Fruit fly (Drosophila melanogaster): ENCODE data around the gene CG14864.

dm6 chr3R:15309924-15310323 lies 41.6 kb upstream of the CG14864 start, which contains the start of gene Tm2:
- TF ChIP-seq Clk (GFP tag; optimal IDR thresholded peaks at IDR 0.05): no peak
- no peak for TF ChIP-seq CG11617 (GFP tag; optimal IDR thresholded peaks at IDR 0.05)
- TF ChIP-seq CG7101 (tag; optimal IDR thresholded peaks at IDR 0.05): no peak
- TF ChIP-seq kay (GFP tag; ENCODE audit: borderline replicate concordance): no peak
- no peak for TF ChIP-seq CG33017 (tag; optimal IDR thresholded peaks at IDR 0.05)
- TF ChIP-seq ovo (GFP tag; optimal IDR thresholded peaks at IDR 0.05): no peak
